Fruit fly (Drosophila melanogaster): Measurements from ENCODE around the gene Kal1.

The Kal1 gene

DNA sequence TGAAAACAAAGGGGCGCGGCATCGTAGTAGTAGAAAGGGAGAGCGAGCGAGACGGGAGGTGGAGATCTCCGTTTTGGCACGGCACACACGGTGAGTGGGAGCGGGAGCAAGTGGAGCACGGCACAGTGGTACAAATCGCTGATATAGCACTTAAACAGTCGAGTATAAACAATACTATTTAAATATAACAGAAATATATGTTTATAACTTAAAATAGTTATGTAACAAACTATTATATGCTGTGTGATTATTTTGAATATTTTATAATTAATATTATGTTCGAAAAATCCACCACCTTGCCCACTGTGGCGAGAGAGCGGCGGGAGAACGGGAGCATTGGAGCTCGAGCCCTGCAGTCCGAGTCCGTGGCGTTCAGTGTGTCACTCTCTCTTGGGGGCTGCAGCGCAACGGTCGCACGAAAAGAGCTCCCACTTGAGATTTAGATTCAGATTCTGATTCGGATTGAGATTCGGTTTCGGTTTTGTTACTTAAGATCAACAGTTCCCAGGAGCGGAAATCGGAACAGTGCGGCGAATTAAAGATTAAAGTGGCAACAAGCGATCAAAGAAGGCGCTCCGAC lies at the start of gene Kal1:
Gene Kal1 (plus strand): TSS at position 383 of the 580 bp plus-strand sequence.
- TF ChIP-seq pad (GFP tag; optimal IDR thresholded peaks at IDR 0.05) (peak; percentile 85), bab1 (GFP tag; optimal IDR thresholded peaks at IDR 0.05) (peak; percentile 97), CG33017 (tag; optimal IDR thresholded peaks at IDR 0.05) (peak; percentile 92), CG1620 (GFP tag; optimal IDR thresholded peaks at IDR 0.05) (peak; percentile 45), toe (GFP tag; optimal IDR thresholded peaks at IDR 0.05) (peak; percentile 24), CG11617 (GFP tag; optimal IDR thresholded peaks at IDR 0.05) (peak; percentile 92), Mnt (GFP tag; optimal IDR thresholded peaks at IDR 0.05) (peak; percentile 56), Hr96 (GFP tag; optimal IDR thresholded peaks at IDR 0.05) (peak; percentile 45), CG14711 (tag; optimal IDR thresholded peaks at IDR 0.05) (peak; percentile 88), cnc (optimal IDR thresholded peaks at IDR 0.05) (no peak), CG12768 (GFP tag; optimal IDR thresholded peaks at IDR 0.05) (peak; percentile 86), kay (GFP tag; ENCODE audit: borderline replicate concordance) (peak; percentile 18), ovo (GFP tag; optimal IDR thresholded peaks at IDR 0.05) (peak; percentile 23), Clk (GFP tag; optimal IDR thresholded peaks at IDR 0.05) (peak; percentile 51), tj (GFP tag; optimal IDR thresholded peaks at IDR 0.05) (peak; percentile 88), Crg-1 (GFP tag; optimal IDR thresholded peaks at IDR 0.05) (peak; percentile 67), cic (GFP tag; optimal IDR thresholded peaks at IDR 0.05) (peak; percentile 43), CG7045 (GFP tag; optimal IDR thresholded peaks at IDR 0.05) (peak; percentile 67), CG5204 (GFP tag; optimal IDR thresholded peaks at IDR 0.05) (no peak), CG7101 (tag; optimal IDR thresholded peaks at IDR 0.05) (peak; percentile 93)

DNA sequence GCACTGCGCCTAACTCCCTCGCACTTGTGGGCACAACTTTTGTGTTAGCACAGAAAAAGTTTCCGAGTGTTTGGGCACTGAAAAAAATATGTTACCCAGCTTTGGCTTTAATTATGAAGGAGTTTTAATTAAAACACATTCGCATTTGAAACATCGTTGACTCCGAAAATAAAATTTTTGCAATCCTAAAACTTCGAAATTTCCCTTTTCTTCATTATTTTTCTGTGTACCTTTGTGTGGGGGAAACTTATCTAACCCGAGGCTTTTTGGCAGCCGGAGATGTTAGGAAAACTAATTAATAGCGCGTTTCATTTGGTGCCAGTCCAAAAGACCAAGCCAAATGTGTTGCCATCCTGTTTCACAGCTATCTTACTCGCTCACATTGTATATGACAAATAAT lies 49.5 kb upstream of the Kal1 start:
- TF ChIP-seq CG12768 (GFP tag; optimal IDR thresholded peaks at IDR 0.05), result no peak

DNA sequence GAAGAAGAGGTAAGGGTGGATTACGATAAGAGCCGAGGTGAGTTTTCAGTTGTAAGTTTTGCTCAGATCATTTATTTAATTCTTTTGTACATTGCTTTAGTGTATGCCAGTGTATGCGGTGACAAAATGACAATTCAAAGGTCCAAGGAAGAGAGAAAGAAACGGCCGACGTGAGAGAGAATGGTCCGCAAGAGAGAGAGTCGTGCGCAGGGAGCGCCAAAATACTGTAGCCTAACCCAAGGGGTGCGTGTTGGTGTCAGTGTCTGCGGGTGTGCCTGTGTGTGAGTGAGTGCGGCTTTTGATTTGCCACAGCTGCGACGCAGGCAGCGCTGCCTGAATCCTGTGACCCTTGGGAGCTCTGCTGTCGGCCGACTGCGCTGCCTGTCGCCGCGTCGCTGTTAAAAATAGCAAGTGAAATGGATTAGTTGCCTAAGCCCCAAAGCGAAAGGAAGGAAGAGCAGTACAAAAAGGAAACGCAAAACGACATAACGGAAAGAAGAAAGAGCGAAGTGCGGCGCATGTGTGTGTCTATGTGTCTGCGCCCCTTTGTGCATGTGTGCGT lies 48.5 kb upstream of the Kal1 start:
- TF ChIP-seq CG12768 (GFP tag; optimal IDR thresholded peaks at IDR 0.05), result no peak
- TF ChIP-seq kay (GFP tag; ENCODE audit: borderline replicate concordance), result no peak
- no peak for TF ChIP-seq ovo (GFP tag; optimal IDR thresholded peaks at IDR 0.05)
- no peak for TF ChIP-seq bab1 (GFP tag; optimal IDR thresholded peaks at IDR 0.05)
- TF ChIP-seq CG11617 (GFP tag; optimal IDR thresholded peaks at IDR 0.05), result no peak
- TF ChIP-seq CG33017 (tag; optimal IDR thresholded peaks at IDR 0.05), result no peak
- TF ChIP-seq Hr96 (GFP tag; optimal IDR thresholded peaks at IDR 0.05), result no peak
- TF ChIP-seq Clk (GFP tag; optimal IDR thresholded peaks at IDR 0.05), result no peak
- no peak for TF ChIP-seq cic (GFP tag; optimal IDR thresholded peaks at IDR 0.05)
- TF ChIP-seq pad (GFP tag; optimal IDR thresholded peaks at IDR 0.05), result no peak
- TF ChIP-seq tj (GFP tag; optimal IDR thresholded peaks at IDR 0.05), result no peak
- TF ChIP-seq CG5204 (GFP tag; optimal IDR thresholded peaks at IDR 0.05), result no peak
- no peak for TF ChIP-seq CG1620 (GFP tag; optimal IDR thresholded peaks at IDR 0.05)
- no peak for TF ChIP-seq CG14711 (tag; optimal IDR thresholded peaks at IDR 0.05)
- no peak for TF ChIP-seq CG7101 (tag; optimal IDR thresholded peaks at IDR 0.05)
- TF ChIP-seq Mnt (GFP tag; optimal IDR thresholded peaks at IDR 0.05), result no peak
- no peak for TF ChIP-seq CG7045 (GFP tag; optimal IDR thresholded peaks at IDR 0.05)
- TF ChIP-seq toe (GFP tag; optimal IDR thresholded peaks at IDR 0.05), result no peak
- TF ChIP-seq cnc (optimal IDR thresholded peaks at IDR 0.05), result no peak
- no peak for TF ChIP-seq Crg-1 (GFP tag; optimal IDR thresholded peaks at IDR 0.05)

DNA sequence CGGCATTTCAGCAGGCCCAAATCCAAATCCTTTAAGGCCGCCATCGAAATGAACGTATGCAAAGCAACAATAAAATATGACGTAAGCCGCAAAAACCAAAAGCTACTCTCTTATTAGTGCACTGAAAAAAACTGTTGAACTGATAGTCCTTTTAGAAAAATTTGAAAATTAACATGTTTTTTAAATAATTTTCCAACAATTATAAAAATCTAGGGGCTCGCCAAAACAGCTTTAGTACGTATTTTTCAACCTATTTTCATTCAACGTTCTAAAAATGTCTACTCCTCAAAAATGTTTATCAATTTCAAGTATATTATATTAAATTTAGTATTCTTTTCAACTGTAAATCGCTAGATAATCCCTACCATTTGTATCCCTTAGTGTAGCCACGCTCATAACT lies 47.8 kb upstream of the Kal1 start:
- TF ChIP-seq CG12768 (GFP tag; optimal IDR thresholded peaks at IDR 0.05), result no peak
- no peak for TF ChIP-seq CG14711 (tag; optimal IDR thresholded peaks at IDR 0.05)
- no peak for TF ChIP-seq Mnt (GFP tag; optimal IDR thresholded peaks at IDR 0.05)
- no peak for TF ChIP-seq toe (GFP tag; optimal IDR thresholded peaks at IDR 0.05)
- no peak for TF ChIP-seq CG1620 (GFP tag; optimal IDR thresholded peaks at IDR 0.05)
- no peak for TF ChIP-seq CG5204 (GFP tag; optimal IDR thresholded peaks at IDR 0.05)
- no peak for TF ChIP-seq kay (GFP tag; ENCODE audit: borderline replicate concordance)
- TF ChIP-seq CG7101 (tag; optimal IDR thresholded peaks at IDR 0.05), result no peak
- no peak for TF ChIP-seq Hr96 (GFP tag; optimal IDR thresholded peaks at IDR 0.05)
- no peak for TF ChIP-seq CG33017 (tag; optimal IDR thresholded peaks at IDR 0.05)

DNA sequence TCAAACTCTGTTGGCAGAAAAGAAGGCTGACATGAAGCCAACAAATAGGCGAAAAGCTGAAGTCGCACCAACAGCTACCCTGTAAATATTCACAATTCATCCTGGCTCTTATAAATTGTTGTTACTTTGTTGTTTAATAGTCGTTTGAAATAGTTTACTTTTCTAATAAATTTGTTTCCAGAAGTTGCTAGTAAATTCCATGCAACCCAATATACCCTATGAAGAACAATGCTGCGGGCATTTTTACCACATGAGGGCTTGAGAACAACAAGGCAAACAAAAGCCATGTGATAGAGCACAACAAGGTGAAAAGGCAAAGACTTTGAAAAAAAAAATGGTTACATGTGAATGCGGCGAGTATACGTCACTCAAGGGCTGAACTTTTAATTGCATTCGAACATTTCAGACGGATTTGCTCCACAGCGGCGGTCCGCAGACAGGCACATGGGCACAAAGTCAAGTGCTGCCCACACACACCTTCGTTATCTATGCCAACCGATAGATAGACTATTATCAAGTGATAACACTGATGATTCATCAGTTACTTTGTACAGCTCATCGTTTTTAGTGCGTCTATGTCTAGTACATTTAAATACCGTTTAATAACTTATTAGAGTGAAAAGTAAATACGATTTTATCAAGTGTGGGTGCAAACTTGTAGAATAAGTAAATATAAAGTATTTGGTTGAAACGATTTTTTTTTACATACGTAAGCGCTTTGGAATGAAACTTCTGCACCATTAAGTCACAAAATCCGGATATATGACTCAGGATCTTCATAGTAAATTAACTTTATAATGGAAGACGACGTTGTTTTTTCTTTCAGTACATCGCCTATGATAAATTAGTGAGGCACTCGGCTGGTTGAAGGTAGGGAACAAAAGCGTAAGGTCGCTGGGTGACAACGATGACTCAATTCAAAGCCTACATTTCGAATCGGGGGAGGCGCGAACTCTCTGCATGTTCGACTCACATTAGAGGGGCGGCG lies 41.9 kb upstream of the Kal1 start:
- peak; percentile 47 for TF ChIP-seq CG11617 (GFP tag; optimal IDR thresholded peaks at IDR 0.05)
- peak; percentile 61 for TF ChIP-seq CG33017 (tag; optimal IDR thresholded peaks at IDR 0.05)
- peak; percentile 61 for TF ChIP-seq CG14711 (tag; optimal IDR thresholded peaks at IDR 0.05)
- TF ChIP-seq Clk (GFP tag; optimal IDR thresholded peaks at IDR 0.05), result no peak
- no peak for TF ChIP-seq CG7045 (GFP tag; optimal IDR thresholded peaks at IDR 0.05)
- peak; percentile 82 for TF ChIP-seq kay (GFP tag; ENCODE audit: borderline replicate concordance)
- TF ChIP-seq Hr96 (GFP tag; optimal IDR thresholded peaks at IDR 0.05), result no peak
- TF ChIP-seq Crg-1 (GFP tag; optimal IDR thresholded peaks at IDR 0.05), result no peak
- no peak for TF ChIP-seq ovo (GFP tag; optimal IDR thresholded peaks at IDR 0.05)
- TF ChIP-seq cic (GFP tag; optimal IDR thresholded peaks at IDR 0.05), result peak; percentile 36
- no peak for TF ChIP-seq tj (GFP tag; optimal IDR thresholded peaks at IDR 0.05)
- peak; percentile 2 for TF ChIP-seq CG12768 (GFP tag; optimal IDR thresholded peaks at IDR 0.05)
- no peak for TF ChIP-seq toe (GFP tag; optimal IDR thresholded peaks at IDR 0.05)
- TF ChIP-seq CG1620 (GFP tag; optimal IDR thresholded peaks at IDR 0.05), result no peak
- TF ChIP-seq cnc (optimal IDR thresholded peaks at IDR 0.05), result no peak
- TF ChIP-seq bab1 (GFP tag; optimal IDR thresholded peaks at IDR 0.05), result no peak
- TF ChIP-seq pad (GFP tag; optimal IDR thresholded peaks at IDR 0.05), result no peak
- TF ChIP-seq Mnt (GFP tag; optimal IDR thresholded peaks at IDR 0.05), result peak; percentile 43
- TF ChIP-seq CG7101 (tag; optimal IDR thresholded peaks at IDR 0.05), result peak; percentile 58
- TF ChIP-seq CG5204 (GFP tag; optimal IDR thresholded peaks at IDR 0.05), result peak; percentile 10

Measured in whole organism, adult.